Worm (Caenorhabditis elegans) whole organism, early embryonic: ENCODE data around the gene T24C2.5.

ENCODE experiments used
- B0310.2 ChIP-seq: sonication (generic microtip); optimal IDR thresholded peaks from 2 replicates; lab custom pipeline; 2016; ENCODE audit warnings: mild to moderate bottlenecking, missing genetic modification characterization, missing compliant biosample characterization
- F13C5.2 ChIP-seq: sonication (generic microtip); optimal IDR thresholded peaks from 2 replicates; lab custom pipeline; 2017; ENCODE audit warnings: mild to moderate bottlenecking, missing genetic modification characterization, inconsistent platforms, missing compliant biosample characterization
- aly-1 ChIP-seq: sonication (generic microtip); optimal IDR thresholded peaks from 2 replicates; lab custom pipeline; 2016; ENCODE audit warnings: missing genetic modification characterization, missing compliant biosample characterization
- ama-1 ChIP-seq: fragments of 150-350 bp; optimal IDR thresholded peaks from 2 replicates; lab custom pipeline; 2014
- ceh-13 ChIP-seq: fragments of 200-800 bp; sonication (Bioruptor generic); optimal IDR thresholded peaks from 2 replicates; lab custom pipeline; 2018; ENCODE audit warnings: mild to moderate bottlenecking, missing genetic modification characterization, missing compliant biosample characterization
- ceh-36 ChIP-seq: sonication (generic microtip); optimal IDR thresholded peaks from 2 replicates; lab custom pipeline; 2016; ENCODE audit warnings: missing genetic modification characterization, inconsistent platforms, missing compliant biosample characterization
- ets-7 ChIP-seq: sonication (generic microtip); optimal IDR thresholded peaks from 2 replicates; lab custom pipeline; 2016; ENCODE audit warnings: missing genotype, missing genetic modification characterization, missing compliant biosample characterization
- flt-1 ChIP-seq: fragments of 200-800 bp; sonication (Bioruptor generic); IDR thresholded peaks from 2 replicates; pipeline ENCODE4 v1.3.6; 2022; ENCODE audit warnings: missing genetic modification characterization, missing compliant biosample characterization
- hmbx-1 ChIP-seq: sonication (generic microtip); optimal IDR thresholded peaks from 2 replicates; lab custom pipeline; 2016; ENCODE audit warnings: mild to moderate bottlenecking, missing genetic modification characterization, missing compliant biosample characterization
- hmg-4 ChIP-seq: fragments of 200-800 bp; sonication (Bioruptor generic); optimal IDR thresholded peaks from 2 replicates; lab custom pipeline; 2018; ENCODE audit warnings: mild to moderate bottlenecking, missing genetic modification characterization, missing compliant biosample characterization
- hnd-1 ChIP-seq: sonication (generic microtip); optimal IDR thresholded peaks from 2 replicates; lab custom pipeline; 2016; ENCODE audit warnings: missing genetic modification characterization, missing compliant biosample characterization
- pes-1 ChIP-seq: fragments of 200-800 bp; sonication (Bioruptor generic); IDR thresholded peaks from 2 replicates; pipeline ENCODE4 v1.3.6; 2022; ENCODE audit warnings: missing genetic modification reagents, missing genetic modification characterization, missing compliant biosample characterization
- scrt-1 ChIP-seq: fragments of 200-800 bp; sonication (Bioruptor generic); IDR thresholded peaks from 2 replicates; pipeline ENCODE4 v1.3.6; 2022; ENCODE audit warnings: missing genetic modification characterization, missing compliant biosample characterization
- sea-1 ChIP-seq: fragments of 200-800 bp; sonication (Bioruptor generic); conservative IDR thresholded peaks from 2 replicates; pipeline ENCODE4 v1.3.6; 2022; ENCODE audit warnings: missing genetic modification characterization, missing compliant biosample characterization
- tbx-11 ChIP-seq: fragments of 200-800 bp; sonication (Bioruptor generic); IDR thresholded peaks from 2 replicates; pipeline ENCODE4 v1.3.6; 2022; ENCODE audit warnings: missing genetic modification characterization, missing compliant biosample characterization
- tbx-37 ChIP-seq: fragments of 200-800 bp; sonication (Bioruptor generic); conservative IDR thresholded peaks from 2 replicates; pipeline ENCODE4 v1.3.6; 2022; ENCODE audit warnings: missing genetic modification reagents, missing genetic modification characterization, missing compliant biosample characterization
- tra-4 ChIP-seq: sonication (generic microtip); optimal IDR thresholded peaks from 2 replicates; lab custom pipeline; 2017; ENCODE audit warnings: missing genetic modification characterization, missing compliant biosample characterization

T24C2.5 gene

DNA sequence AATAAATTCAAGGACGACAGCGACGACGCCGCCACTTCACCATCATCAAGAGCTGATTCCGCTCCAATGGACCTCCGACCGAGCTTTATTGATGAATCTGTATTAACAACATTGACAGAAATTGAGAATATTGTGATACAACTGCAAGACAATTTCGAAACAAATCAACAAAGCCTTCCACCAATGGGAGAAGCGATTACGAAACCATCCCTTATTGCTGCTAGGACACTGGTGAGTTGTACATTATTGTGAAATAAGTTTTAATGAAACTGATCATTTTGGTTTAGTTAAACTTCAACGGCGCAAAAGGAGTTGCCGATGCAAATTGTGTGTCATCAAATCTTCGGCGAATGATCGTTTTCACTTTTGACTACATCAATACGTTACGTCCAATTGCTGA is 24.9 kb downstream of the T24C2.5 start:
- TF ChIP-seq hmbx-1 (tag; lab: Kevin White, UChicago) (no peak), hmg-4 (GFP tag; lab: Kevin White, UChicago) (no peak), aly-1 (no peak), ets-7 (tag; lab: Kevin White, UChicago) (no peak), F13C5.2 (tag; lab: Kevin White, UChicago) (no peak), tra-4 (tag; lab: Kevin White, UChicago) (no peak), scrt-1 (GFP tag; lab: Robert Waterston, UW) (no peak), tbx-11 (GFP tag; lab: Robert Waterston, UW) (no peak), hnd-1 (no peak), flt-1 (GFP tag; lab: Robert Waterston, UW) (no peak), pes-1 (GFP tag; lab: Robert Waterston, UW) (no peak), ceh-36 (tag; lab: Kevin White, UChicago) (no peak), ama-1 (lab: Kevin White, UChicago) (no peak), sea-1 (GFP tag; lab: Robert Waterston, UW) (no peak), tbx-37 (no peak), B0310.2 (tag; lab: Kevin White, UChicago) (no peak), ceh-13 (no peak)

DNA sequence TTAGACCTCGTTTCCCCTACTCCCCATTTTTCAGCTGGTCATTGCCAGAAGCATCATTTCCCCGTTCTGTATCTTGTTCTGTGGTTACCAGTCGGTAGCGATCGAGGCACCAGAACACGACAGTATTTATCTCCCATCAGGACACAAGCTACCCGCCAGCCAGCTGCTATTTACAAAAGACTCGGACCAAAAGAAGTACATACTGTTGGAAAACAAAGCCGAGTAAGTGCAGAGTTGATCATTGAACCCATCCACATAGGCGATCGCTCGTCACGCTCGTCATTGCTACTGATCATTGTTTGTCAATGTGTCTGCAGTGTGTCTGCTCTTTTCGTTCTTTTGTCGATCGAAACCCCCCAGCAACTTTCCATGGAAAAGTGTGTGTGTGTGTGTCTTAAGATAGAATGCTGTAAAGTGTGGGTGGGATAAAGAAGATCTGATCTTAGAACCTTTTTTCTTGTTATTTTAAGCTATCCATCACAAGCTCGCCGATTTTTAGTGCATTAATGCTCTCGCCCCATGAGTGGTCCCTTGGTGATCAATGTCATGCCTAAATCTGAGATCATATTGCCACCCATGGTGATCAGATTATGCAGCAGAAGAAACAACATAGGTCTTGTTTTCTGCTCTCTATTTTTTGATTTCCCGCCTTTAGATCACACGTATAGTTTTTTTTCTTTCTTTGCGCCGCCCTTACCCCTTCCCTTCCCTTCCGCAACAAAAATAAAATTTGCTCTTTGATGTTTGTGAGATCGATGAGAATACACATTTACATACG is 25.5 kb downstream of the T24C2.5 start:
- TF ChIP-seq ceh-36 (tag; lab: Kevin White, UChicago) (no peak), hnd-1 (no peak), hmbx-1 (tag; lab: Kevin White, UChicago) (no peak), ama-1 (lab: Kevin White, UChicago) (no peak), pes-1 (GFP tag; lab: Robert Waterston, UW) (no peak), scrt-1 (GFP tag; lab: Robert Waterston, UW) (no peak), ets-7 (tag; lab: Kevin White, UChicago) (no peak), F13C5.2 (tag; lab: Kevin White, UChicago) (no peak)

DNA sequence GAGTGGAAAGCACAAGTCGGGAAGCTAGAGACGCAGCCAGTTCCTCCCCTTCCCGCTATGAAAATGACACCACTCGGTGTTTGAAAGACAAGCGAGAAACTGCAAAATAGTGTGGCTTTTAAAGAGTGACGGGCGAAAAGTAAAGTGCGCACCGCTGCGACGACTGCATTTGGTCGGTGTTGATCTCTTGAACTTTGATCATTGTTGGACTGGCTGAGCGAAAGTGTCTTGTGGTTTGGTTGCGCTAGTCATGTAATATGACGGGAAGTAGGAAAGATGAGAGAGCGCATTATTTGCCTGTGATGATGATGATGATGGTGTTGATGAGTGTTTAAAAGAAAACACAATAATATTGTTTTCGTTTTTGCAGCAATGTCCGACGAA is 26.1 kb downstream of the T24C2.5 start:
- TF ChIP-seq ceh-13 (no peak), F13C5.2 (tag; lab: Kevin White, UChicago) (peak; percentile 34)

DNA sequence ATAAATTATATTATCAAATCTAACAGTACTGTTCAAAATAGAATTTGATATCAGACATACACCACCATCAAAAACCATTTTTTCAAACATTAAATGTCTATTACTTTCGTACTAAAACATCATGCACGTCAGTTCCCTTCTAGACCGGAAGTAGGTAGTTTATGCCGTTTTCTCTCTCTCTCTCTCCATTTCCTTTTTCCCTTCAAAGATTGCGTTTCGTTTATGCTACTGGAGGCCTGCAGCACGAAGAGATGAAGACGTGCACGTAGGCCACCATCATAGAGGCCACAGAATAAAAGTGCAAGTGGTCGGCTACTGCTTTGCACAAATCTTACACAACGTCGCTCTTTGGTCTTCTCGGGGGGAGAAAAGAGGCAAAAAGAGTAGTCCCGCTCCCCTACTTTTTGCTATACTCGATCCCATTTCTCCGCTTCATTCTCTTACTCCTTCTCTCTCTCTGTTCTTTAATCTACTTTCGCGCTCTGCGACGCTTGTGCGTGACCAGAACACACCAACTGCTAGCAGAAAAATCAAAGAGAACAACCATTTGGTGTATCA is 27.3 kb downstream of the T24C2.5 start:
- no peak for TF ChIP-seq tra-4 (tag; lab: Kevin White, UChicago)
- TF ChIP-seq F13C5.2 (tag; lab: Kevin White, UChicago), result peak; percentile 12

DNA sequence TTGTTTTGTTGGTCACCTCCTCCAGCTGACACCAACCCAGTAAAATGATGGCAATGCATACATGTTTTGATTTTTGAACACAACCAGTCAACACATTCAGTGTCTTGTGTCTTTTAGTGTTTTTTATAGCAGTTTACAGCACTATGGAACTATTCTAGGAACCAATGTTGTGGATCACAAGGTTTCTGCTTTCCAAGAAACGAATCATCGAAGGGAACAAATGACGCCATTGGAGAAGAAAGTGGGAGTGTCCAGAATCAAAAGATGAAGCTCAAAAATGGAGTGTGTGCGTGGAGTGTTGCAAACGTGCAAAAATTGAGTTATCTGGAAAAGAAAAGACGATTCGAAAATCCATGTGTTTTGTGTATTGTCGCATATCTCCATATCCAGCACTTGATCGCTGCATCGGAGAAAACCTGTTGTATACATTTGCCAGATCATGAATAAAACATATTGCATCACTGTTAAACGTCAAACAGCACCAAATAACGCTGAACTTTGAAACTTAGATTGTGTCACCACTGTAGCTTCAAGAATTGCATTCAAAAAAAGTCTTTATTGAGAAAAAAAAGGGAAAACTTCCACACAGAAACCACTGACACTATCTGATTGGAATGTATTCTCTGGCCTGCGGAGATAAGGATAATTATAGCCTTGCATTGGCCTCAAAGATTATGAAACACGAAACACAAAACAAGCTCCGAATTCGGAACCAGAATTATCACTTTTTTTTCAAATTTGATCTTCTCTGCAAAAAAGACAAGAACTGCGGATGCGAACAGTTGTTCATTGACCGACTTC is 28.3 kb downstream of the T24C2.5 start:
- TF ChIP-seq F13C5.2 (tag; lab: Kevin White, UChicago) (no peak), hnd-1 (no peak), hmg-4 (GFP tag; lab: Kevin White, UChicago) (no peak), flt-1 (GFP tag; lab: Robert Waterston, UW) (no peak), tbx-11 (GFP tag; lab: Robert Waterston, UW) (no peak), ceh-36 (tag; lab: Kevin White, UChicago) (no peak), ceh-13 (no peak), ets-7 (tag; lab: Kevin White, UChicago) (no peak), pes-1 (GFP tag; lab: Robert Waterston, UW) (no peak), B0310.2 (tag; lab: Kevin White, UChicago) (no peak)

DNA sequence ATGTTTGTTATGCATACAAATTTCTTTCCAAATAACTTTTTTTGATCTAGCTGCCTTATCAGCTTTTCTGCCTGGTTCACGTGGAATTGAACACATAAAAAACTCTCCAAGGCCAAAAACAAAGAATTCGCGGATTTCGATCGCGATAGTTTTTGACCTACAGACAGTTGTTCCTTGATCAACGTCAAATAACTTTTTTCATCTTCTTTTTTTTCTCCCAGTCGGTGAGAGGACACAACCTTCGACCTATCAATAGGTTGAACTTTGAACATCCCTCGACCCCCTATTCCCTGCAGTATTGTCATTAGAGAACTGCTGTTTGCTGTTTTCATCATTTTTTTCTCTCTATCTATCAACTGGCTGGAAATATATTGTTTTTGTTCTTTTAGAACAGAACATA is 29.6 kb downstream of the T24C2.5 start:
- TF ChIP-seq B0310.2 (tag; lab: Kevin White, UChicago) (no peak), tra-4 (tag; lab: Kevin White, UChicago) (no peak), hmg-4 (GFP tag; lab: Kevin White, UChicago) (no peak), aly-1 (no peak), ama-1 (lab: Kevin White, UChicago) (no peak), sea-1 (GFP tag; lab: Robert Waterston, UW) (no peak), ceh-36 (tag; lab: Kevin White, UChicago) (no peak), tbx-37 (no peak), hmbx-1 (tag; lab: Kevin White, UChicago) (no peak), pes-1 (GFP tag; lab: Robert Waterston, UW) (no peak), ets-7 (tag; lab: Kevin White, UChicago) (no peak), tbx-11 (GFP tag; lab: Robert Waterston, UW) (no peak)

DNA sequence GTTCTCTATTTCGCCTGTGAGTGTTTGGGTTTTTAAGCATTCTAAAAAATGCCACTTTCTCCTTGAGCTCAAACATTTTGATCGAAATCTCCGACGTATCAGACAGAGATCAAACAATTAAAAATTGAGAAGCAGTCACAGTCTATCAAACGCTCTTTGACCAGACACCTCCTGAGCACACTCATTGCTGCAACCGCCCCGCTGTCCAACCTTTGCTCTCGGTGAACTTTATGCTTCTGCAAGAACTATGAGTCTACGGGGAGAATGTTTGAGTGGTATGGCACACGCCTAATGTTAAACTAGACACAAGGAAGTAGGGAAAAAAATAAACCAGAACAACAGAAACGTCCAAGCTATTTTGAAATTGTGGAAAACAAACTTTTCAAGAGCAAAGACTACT is 31.0 kb downstream of the T24C2.5 start:
- no peak for TF ChIP-seq tbx-11 (GFP tag; lab: Robert Waterston, UW)
- TF ChIP-seq hmg-4 (GFP tag; lab: Kevin White, UChicago), result no peak

DNA sequence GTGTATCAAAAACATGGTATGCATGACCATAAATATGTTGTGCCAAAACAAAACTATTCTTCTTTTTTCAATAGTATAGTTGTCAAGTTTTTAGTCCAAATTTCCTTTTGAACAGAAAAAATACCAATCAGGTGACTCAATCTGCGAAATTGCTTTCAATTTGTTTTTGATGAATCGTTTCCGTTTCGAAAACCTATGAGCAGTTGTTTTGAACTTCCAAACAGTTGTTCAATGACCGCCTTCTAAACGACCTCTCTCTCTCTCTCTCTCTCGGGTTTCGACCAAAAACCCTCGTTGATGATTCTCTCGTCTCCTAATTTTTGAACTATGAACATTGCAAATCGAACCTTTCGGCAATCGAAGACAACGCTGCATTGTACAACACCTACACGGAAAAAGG is 31.8 kb downstream of the T24C2.5 start:
- TF ChIP-seq sea-1 (GFP tag; lab: Robert Waterston, UW) (no peak), hmbx-1 (tag; lab: Kevin White, UChicago) (no peak), tbx-11 (GFP tag; lab: Robert Waterston, UW) (no peak), F13C5.2 (tag; lab: Kevin White, UChicago) (no peak), hnd-1 (no peak), ets-7 (tag; lab: Kevin White, UChicago) (no peak), hmg-4 (GFP tag; lab: Kevin White, UChicago) (no peak), aly-1 (no peak), ceh-13 (no peak), flt-1 (GFP tag; lab: Robert Waterston, UW) (no peak), pes-1 (GFP tag; lab: Robert Waterston, UW) (no peak), tbx-37 (no peak)
